Worm (Caenorhabditis elegans) whole organism, L4 larva: ENCODE results near the gene pals-24.

Source experiments
- F26F4.8 ChIP-seq: fragments of 200-800 bp; sonication (Bioruptor generic); conservative IDR thresholded peaks from 2 replicates; pipeline ENCODE4 v1.3.6; 2022; ENCODE audit warnings: missing genetic modification characterization, missing compliant biosample characterization
- F49E8.2 ChIP-seq: sonication (generic microtip); optimal IDR thresholded peaks from 2 replicates; lab custom pipeline; 2016; ENCODE audit warnings: missing compliant biosample characterization, mild to moderate bottlenecking, missing genetic modification characterization, borderline replicate concordance
- R02D3.7 ChIP-seq: fragments of 150-350 bp; sonication (generic microtip); optimal IDR thresholded peaks from 3 replicates; lab custom pipeline; 2014; ENCODE audit warnings: missing biosample characterization, missing genetic modification characterization
- Y48G9A.11 ChIP-seq: fragments of 200-800 bp; sonication (Bioruptor generic); IDR thresholded peaks from 2 replicates; pipeline ENCODE4 v1.3.6; 2022; ENCODE audit warnings: missing genetic modification reagents, missing genetic modification characterization, missing compliant biosample characterization
- ZK337.2 ChIP-seq: fragments of 200-800 bp; sonication (Bioruptor generic); IDR thresholded peaks from 2 replicates; pipeline ENCODE4 v1.3.6; 2022; ENCODE audit warnings: missing genetic modification reagents, missing genetic modification characterization, missing compliant biosample characterization
- aha-1 ChIP-seq: fragments of 150-350 bp; peaks from one replicate; lab custom pipeline; 2014; ENCODE audit warnings: missing biosample characterization, missing genetic modification characterization
- ces-1 ChIP-seq: fragments of 150-350 bp; sonication (generic microtip); optimal IDR thresholded peaks from 4 replicates; lab custom pipeline; 2014; ENCODE audit warnings: missing biosample characterization, missing genetic modification reagents, missing genetic modification characterization
- cey-2 ChIP-seq: sonication (generic microtip); optimal IDR thresholded peaks from 3 replicates; lab custom pipeline; 2017; ENCODE audit warnings: missing genetic modification characterization, mild to moderate bottlenecking, missing compliant biosample characterization, antibody characterized with exemption, borderline replicate concordance; ENCODE audit not compliant: insufficient read depth
- daf-16 ChIP-seq, 3 experiments: sonication (generic microtip); optimal IDR thresholded peaks; 2 replicates each; lab custom pipeline; 2016 to 2017; ENCODE audit warnings: missing genetic modification characterization in 3 of 3, missing genetic modification reagents in 3 of 3, mild to moderate bottlenecking in 2 of 3, missing compliant biosample characterization in 2 of 3, missing biosample characterization in 1 of 3, moderate library complexity in 1 of 3
- dmd-8 ChIP-seq: fragments of 200-800 bp; sonication (Bioruptor generic); IDR thresholded peaks from 2 replicates; pipeline ENCODE4 v1.3.6; 2022; ENCODE audit warnings: missing genetic modification characterization, missing compliant biosample characterization
- dve-1 ChIP-seq: sonication (generic microtip); optimal IDR thresholded peaks from 2 replicates; lab custom pipeline; 2017; ENCODE audit warnings: antibody characterized with exemption, mild to moderate bottlenecking, missing genetic modification characterization, missing compliant biosample characterization; ENCODE audit not compliant: insufficient read depth
- egl-43 ChIP-seq: fragments of 200-800 bp; sonication (Bioruptor generic); IDR thresholded peaks from 2 replicates; pipeline ENCODE4 v1.3.6; 2022; ENCODE audit warnings: missing genetic modification reagents, missing genetic modification characterization, missing compliant biosample characterization
- hlh-11 ChIP-seq: fragments of 200-800 bp; sonication (Bioruptor generic); optimal IDR thresholded peaks from 2 replicates; lab custom pipeline; 2018; ENCODE audit warnings: mild to moderate bottlenecking, missing genetic modification characterization, missing compliant biosample characterization
- hlh-30 ChIP-seq: sonication (generic microtip); optimal IDR thresholded peaks from 2 replicates; lab custom pipeline; 2017; ENCODE audit warnings: antibody characterized with exemption, mild to moderate bottlenecking, missing genetic modification characterization, missing compliant biosample characterization; ENCODE audit not compliant: insufficient read depth
- hmg-1.1 ChIP-seq: fragments of 200-800 bp; sonication (Bioruptor generic); IDR thresholded peaks from 2 replicates; pipeline ENCODE4 v1.3.6; 2022; ENCODE audit warnings: missing genetic modification reagents, missing genetic modification characterization, missing compliant biosample characterization
- lim-7 ChIP-seq: fragments of 200-800 bp; sonication (Bioruptor generic); IDR thresholded peaks from 2 replicates; pipeline ENCODE4 v1.3.6; 2022; ENCODE audit warnings: missing genetic modification characterization, missing compliant biosample characterization
- lin-1 ChIP-seq: fragments of 200-800 bp; sonication (Bioruptor generic); IDR thresholded peaks from 2 replicates; pipeline ENCODE4 v1.3.6; 2022; ENCODE audit warnings: missing genetic modification reagents, missing genetic modification characterization, missing compliant biosample characterization
- lin-38 ChIP-seq: fragments of 200-800 bp; sonication (Bioruptor generic); IDR thresholded peaks from 2 replicates; pipeline ENCODE4 v1.3.6; 2022; ENCODE audit warnings: missing genetic modification reagents, missing genetic modification characterization, missing compliant biosample characterization
- lin-39 ChIP-seq: fragments of 150-350 bp; optimal IDR thresholded peaks from 2 replicates; lab custom pipeline; 2014; ENCODE audit warnings: missing biosample characterization, missing genetic modification reagents, missing genetic modification characterization
- lsy-2 ChIP-seq, 2 experiments: fragments of 150-350 bp in 1 of 2; sonication (generic microtip) in 1 of 2; optimal IDR thresholded peaks; 2 replicates each; lab custom pipeline; 2014 to 2017; ENCODE audit warnings: missing biosample characterization in 2 of 2, missing genetic modification characterization in 2 of 2
- mdl-1 ChIP-seq, 2 experiments: fragments of 150-350 bp in 1 of 2; sonication (generic microtip) in 1 of 2; optimal IDR thresholded peaks; 2 replicates each; lab custom pipeline; 2014 to 2017; ENCODE audit warnings: missing biosample characterization in 2 of 2, missing genetic modification characterization in 2 of 2
- mep-1 ChIP-seq: fragments of 150-350 bp; sonication (generic microtip); optimal IDR thresholded peaks from 3 replicates; lab custom pipeline; 2014; ENCODE audit warnings: missing biosample characterization, missing genetic modification characterization
- mes-2 ChIP-seq: sonication (generic microtip); optimal IDR thresholded peaks from 2 replicates; lab custom pipeline; 2016; ENCODE audit warnings: missing genotype, mild to moderate bottlenecking, missing genetic modification characterization, missing compliant biosample characterization; ENCODE audit not compliant: poor library complexity, severe bottlenecking
- mxl-3 ChIP-seq: fragments of 200-800 bp; sonication (Bioruptor generic); optimal IDR thresholded peaks from 2 replicates; lab custom pipeline; 2018; ENCODE audit warnings: mild to moderate bottlenecking, missing genetic modification characterization, missing compliant biosample characterization
- nhr-11 ChIP-seq: fragments of 150-350 bp; optimal IDR thresholded peaks from 2 replicates; lab custom pipeline; 2014; ENCODE audit warnings: missing biosample characterization, missing genetic modification characterization
- nhr-237 ChIP-seq: sonication (generic microtip); optimal IDR thresholded peaks from 2 replicates; lab custom pipeline; 2017; ENCODE audit warnings: missing biosample characterization, missing genetic modification characterization
- nhr-6 ChIP-seq: fragments of 150-350 bp; optimal IDR thresholded peaks from 2 replicates; lab custom pipeline; 2014; ENCODE audit warnings: missing biosample characterization, missing genetic modification characterization
- pha-4 ChIP-seq, 2 experiments: fragments of 150-350 bp in 1 of 2; fragments of 200-800 bp in 1 of 2; sonication (Bioruptor generic) in 1 of 2; IDR thresholded peaks in 1 of 2; optimal IDR thresholded peaks in 1 of 2; 2 replicates each; pipeline versions ENCODE4 v1.3.6 to Lab custom; 2014 to 2022; ENCODE audit warnings: missing genetic modification characterization in 2 of 2, missing genetic modification reagents in 2 of 2, missing biosample characterization in 1 of 2, missing compliant biosample characterization in 1 of 2
- pqm-1 ChIP-seq: sonication (generic microtip); optimal IDR thresholded peaks from 2 replicates; lab custom pipeline; 2017; ENCODE audit warnings: missing biosample characterization, missing genetic modification characterization
- rbr-2 ChIP-seq: sonication (generic microtip); optimal IDR thresholded peaks from 2 replicates; lab custom pipeline; 2016; ENCODE audit warnings: missing genotype, missing genetic modification characterization, missing compliant biosample characterization
- spr-3 ChIP-seq: fragments of 200-800 bp; sonication (Bioruptor generic); optimal IDR thresholded peaks from 2 replicates; lab custom pipeline; 2018; ENCODE audit warnings: mild to moderate bottlenecking, missing genetic modification characterization, missing compliant biosample characterization
- unc-62 ChIP-seq, 3 experiments: fragments of 150-350 bp in 1 of 3; sonication (generic microtip); optimal IDR thresholded peaks in 2 of 3; peaks in 1 of 3; 1 replicate in 1 of 3; 2 replicates in 2 of 3; lab custom pipeline; 2014 to 2017; ENCODE audit warnings: missing biosample characterization in 3 of 3, missing genetic modification characterization in 3 of 3, missing genetic modification reagents in 3 of 3, missing genotype in 1 of 3
- zfp-2 ChIP-seq: sonication (generic microtip); optimal IDR thresholded peaks from 2 replicates; lab custom pipeline; 2016; ENCODE audit warnings: mild to moderate bottlenecking, missing genetic modification characterization, missing compliant biosample characterization
- zip-2 ChIP-seq: fragments of 150-350 bp; optimal IDR thresholded peaks from 2 replicates; lab custom pipeline; 2014; ENCODE audit warnings: missing biosample characterization, missing genetic modification characterization
- ztf-7 ChIP-seq: fragments of 150-350 bp; optimal IDR thresholded peaks from 2 replicates; lab custom pipeline; 2014; ENCODE audit warnings: missing biosample characterization, missing genetic modification characterization

The pals-24 gene

ce11 chrIII:89155-89554 is 31.1 kb upstream of the pals-24 start (continued):
- TF ChIP-seq ztf-7 (tag; lab: Kevin White, UChicago) = peak; percentile 26
- peak; percentile 79 for TF ChIP-seq lin-38 (GFP tag; lab: Robert Waterston, UW)
- TF ChIP-seq nhr-6 = no peak
- TF ChIP-seq pqm-1 (tag; lab: Kevin White, UChicago) = no peak
- peak; percentile 52 for TF ChIP-seq spr-3 (GFP tag; lab: Kevin White, UChicago)
- peak in 1 of 2 experiments; percentile 68 for TF ChIP-seq lsy-2 (tag; optimal IDR thresholded peaks at IDR 0.05; lab: Kevin White, UChicago)

- TF ChIP-seq F26F4.8 (GFP tag; lab: Robert Waterston, UW) = no peak
- no peak for TF ChIP-seq Y48G9A.11 (GFP tag; lab: Robert Waterston, UW)
- TF ChIP-seq zip-2 (tag; lab: Kevin White, UChicago) = no peak
- no peak for TF ChIP-seq nhr-237 (tag; lab: Kevin White, UChicago)
- no peak for TF ChIP-seq dmd-8 (GFP tag; lab: Robert Waterston, UW)
- no peak for TF ChIP-seq cey-2 (tag; lab: Kevin White, UChicago)
- TF ChIP-seq mes-2 (tag; lab: Kevin White, UChicago) = no peak
- no peak for TF ChIP-seq hlh-30
- no peak for TF ChIP-seq lin-39 (tag; lab: Kevin White, UChicago)
- TF ChIP-seq R02D3.7 = no peak
- TF ChIP-seq nhr-11 (tag; lab: Kevin White, UChicago) = no peak
- no peak for TF ChIP-seq lin-38 (GFP tag; lab: Robert Waterston, UW)
- no peak for TF ChIP-seq egl-43 (GFP tag; lab: Robert Waterston, UW)
Measured at ce11 chrIII:92247-92646, 28.0 kb upstream of the pals-24 start.

- TF ChIP-seq lin-1 = no peak
- TF ChIP-seq lsy-2 (tag; optimal IDR thresholded peaks at IDR 0.05; lab: Kevin White, UChicago) = peak in 1 of 2 experiments; percentile 36
- TF ChIP-seq hmg-1.1 (GFP tag; lab: Robert Waterston, UW) = peak; percentile 91
- TF ChIP-seq rbr-2 = peak; percentile 2
- TF ChIP-seq lim-7 = no peak
- peak; percentile 16 for TF ChIP-seq aha-1 (tag; lab: Kevin White, UChicago)
- TF ChIP-seq daf-16 (GFP tag; optimal IDR thresholded peaks at IDR 0.05; lab: Kevin White, UChicago) = no peak
- TF ChIP-seq daf-16 (tag; optimal IDR thresholded peaks at IDR 0.05; lab: Kevin White, UChicago) = peak; percentile 21
- no peak for TF ChIP-seq ZK337.2 (GFP tag; lab: Robert Waterston, UW)
- peak; percentile 17 for TF ChIP-seq hlh-11
- peak in 1 of 2 experiments; percentile 55 for TF ChIP-seq unc-62 (GFP tag; optimal IDR thresholded peaks at IDR 0.05 in 1 of 2; lab: Kevin White, UChicago)
- TF ChIP-seq unc-62 (tag; optimal IDR thresholded peaks at IDR 0.05; lab: Kevin White, UChicago) = no peak
- peak; percentile 42 for TF ChIP-seq mep-1 (tag; lab: Kevin White, UChicago)
- no peak for TF ChIP-seq zfp-2
- TF ChIP-seq mxl-3 = peak; percentile 64
- TF ChIP-seq dmd-8 (GFP tag; lab: Robert Waterston, UW) = 0 out of 2 replicates have a peak, but pooled peaks have one; percentile 28
- peak; percentile 12 for TF ChIP-seq nhr-6
- no peak for TF ChIP-seq F49E8.2
- peak; percentile 22 for TF ChIP-seq dve-1
- peak; percentile 33 for TF ChIP-seq mes-2 (tag; lab: Kevin White, UChicago)
- no peak for TF ChIP-seq ces-1 (GFP tag; lab: Kevin White, UChicago)
- TF ChIP-seq pha-4 (GFP tag; IDR thresholded peaks at IDR 0.05; lab: Robert Waterston, UW) = 0 out of 2 replicates have a peak, but pooled peaks have one; percentile 31
- no peak for TF ChIP-seq pha-4 (tag; optimal IDR thresholded peaks at IDR 0.05; lab: Kevin White, UChicago)
- TF ChIP-seq mdl-1 (tag; optimal IDR thresholded peaks at IDR 0.05; lab: Kevin White, UChicago) = peak in 1 of 2 experiments; percentile 39
- TF ChIP-seq, all 104 proteins: peak for 15
Measured at ce11 chrIII:94759-95330, 25.4 kb upstream of the pals-24 start, which contains the start of gene pat-4. pat-4 (minus strand) TSS chrIII:94809.
